Worm (Caenorhabditis elegans): Measurements from ENCODE around the gene cup-16.

The cup-16 gene

ce11 chrII:8743379-8744173, 36.6 kb downstream of the cup-16 start, which contains the start of gene mak-1 (continued):
- TF ChIP-seq B0336.3 (GFP tag; IDR thresholded peaks at IDR 0.05) (no peak), snpc-3.4 (tag; optimal IDR thresholded peaks at IDR 0.05) (no peak), rcor-1 (GFP tag; IDR thresholded peaks at IDR 0.05) (no peak), bed-2 (GFP tag; IDR thresholded peaks at IDR 0.05) (no peak), ccch-3 (GFP tag; optimal IDR thresholded peaks at IDR 0.05) (no peak), attf-6 (GFP tag; IDR thresholded peaks at IDR 0.05) (no peak), dpff-1 (tag; optimal IDR thresholded peaks at IDR 0.05) (no peak), cebp-1 (GFP tag; IDR thresholded peaks at IDR 0.05) (no peak), cebp-1 (tag; optimal IDR thresholded peaks at IDR 0.05) (peak; percentile 56), C17E4.6 (GFP tag; IDR thresholded peaks at IDR 0.05) (no peak), cebp-2 (GFP tag; IDR thresholded peaks at IDR 0.05) (no peak), fkh-3 (tag; optimal IDR thresholded peaks at IDR 0.05) (no peak), unc-62 (GFP tag; optimal IDR thresholded peaks at IDR 0.05) (no peak), somi-1 (GFP tag; optimal IDR thresholded peaks at IDR 0.05) (no peak), lsy-27 (tag; optimal IDR thresholded peaks at IDR 0.05; ENCODE audit: borderline replicate concordance, insufficient read depth) (no peak), egl-18 (GFP tag; IDR thresholded peaks at IDR 0.05) (no peak), attf-3 (GFP tag; conservative IDR thresholded peaks at IDR 0.05) (no peak), ceh-91 (GFP tag; IDR thresholded peaks at IDR 0.05) (no peak), rpc-1 (optimal IDR thresholded peaks at IDR 0.05) (no peak), rpc-1 (tag; optimal IDR thresholded peaks at IDR 0.05) (no peak), bed-1 (GFP tag; IDR thresholded peaks at IDR 0.05) (no peak), ceh-79 (tag; optimal IDR thresholded peaks at IDR 0.05) (no peak), mcd-1 (GFP tag; IDR thresholded peaks at IDR 0.05) (no peak), hlh-26 (GFP tag; conservative IDR thresholded peaks at IDR 0.05) (no peak), ceh-40 (GFP tag; IDR thresholded peaks at IDR 0.05) (no peak), tbx-9 (tag; optimal IDR thresholded peaks at IDR 0.05; ENCODE audit: borderline replicate concordance) (no peak), ZK185.1 (tag; optimal IDR thresholded peaks at IDR 0.05; ENCODE audit: poor library complexity, severe bottlenecking) (no peak), ceh-100 (GFP tag; IDR thresholded peaks at IDR 0.05) (no peak), pha-4 (tag; optimal IDR thresholded peaks at IDR 0.05) (no peak), nhr-90 (tag; optimal IDR thresholded peaks at IDR 0.05) (no peak), ekl-4 (GFP tag; IDR thresholded peaks at IDR 0.05) (no peak), K12H6.12 (tag; optimal IDR thresholded peaks at IDR 0.05) (no peak), sdz-38 (tag; optimal IDR thresholded peaks at IDR 0.05) (no peak), ama-1 (optimal IDR thresholded peaks at IDR 0.05) (peak; percentile 87), ama-1 (GFP tag; optimal IDR thresholded peaks at IDR 0.05) (no peak), hmg-1.2 (GFP tag; IDR thresholded peaks at IDR 0.05) (peak; percentile 16; the same call in 1 of the 2 replicates), snpc-1.3 (tag; optimal IDR thresholded peaks at IDR 0.05; ENCODE audit: insufficient read depth) (no peak), mes-4 (tag; optimal IDR thresholded peaks at IDR 0.05) (no peak), zim-3 (tag; optimal IDR thresholded peaks at IDR 0.05) (no peak), K11D2.4 (GFP tag; IDR thresholded peaks at IDR 0.05) (no peak), D2030.7 (GFP tag; IDR thresholded peaks at IDR 0.05) (no peak), ztf-6 (GFP tag; IDR thresholded peaks at IDR 0.05) (no peak), ets-4 (GFP tag; optimal IDR thresholded peaks at IDR 0.05) (no peak), tlf-1 (GFP tag; optimal IDR thresholded peaks at IDR 0.05) (no peak), nhr-120 (GFP tag; IDR thresholded peaks at IDR 0.05) (no peak), hmg-20 (GFP tag; IDR thresholded peaks at IDR 0.05) (no peak), F55B11.4 (tag; optimal IDR thresholded peaks at IDR 0.05; ENCODE audit: borderline replicate concordance, insufficient read depth) (no peak), ztf-22 (GFP tag; optimal IDR thresholded peaks at IDR 0.05) (no peak), nhr-179 (tag; optimal IDR thresholded peaks at IDR 0.05) (no peak)

Data from whole organism, young adult.